Fruit fly (Drosophila melanogaster) whole organism: ENCODE measurements around the gene CG18048.

Experiments used
- CG8478 ChIP-seq: fragments of >200 bp; optimal IDR thresholded peaks from 2 replicates; lab custom pipeline; 2018; ENCODE audit warnings: inconsistent platforms
- Dll ChIP-seq: fragments of >200 bp; optimal IDR thresholded peaks from 2 replicates; lab custom pipeline; 2017
- EcR ChIP-seq, 2 experiments: fragments of >200 bp; optimal IDR thresholded peaks; 2 replicates each; lab custom pipeline; 2017; ENCODE audit warnings: missing biosample characterization in 2 of 2, missing genetic modification characterization in 2 of 2, missing genetic modification reagents in 2 of 2
- pan ChIP-seq: fragments of >200 bp; optimal IDR thresholded peaks from 2 replicates; lab custom pipeline; 2017
- psq ChIP-seq: fragments of >200 bp; optimal IDR thresholded peaks from 2 replicates; lab custom pipeline; 2017
- usp ChIP-seq: fragments of >200 bp; optimal IDR thresholded peaks from 2 replicates; lab custom pipeline; 2017; ENCODE audit warnings: missing biosample characterization, missing genetic modification characterization, mixed read lengths

CG18048 gene

dm6 chr3R:6381784-6382183 lies 35.9 kb downstream of the CG18048 start:
- TF ChIP-seq usp (no peak), CG8478 (lab: Kevin White, UChicago) (no peak)

DNA sequence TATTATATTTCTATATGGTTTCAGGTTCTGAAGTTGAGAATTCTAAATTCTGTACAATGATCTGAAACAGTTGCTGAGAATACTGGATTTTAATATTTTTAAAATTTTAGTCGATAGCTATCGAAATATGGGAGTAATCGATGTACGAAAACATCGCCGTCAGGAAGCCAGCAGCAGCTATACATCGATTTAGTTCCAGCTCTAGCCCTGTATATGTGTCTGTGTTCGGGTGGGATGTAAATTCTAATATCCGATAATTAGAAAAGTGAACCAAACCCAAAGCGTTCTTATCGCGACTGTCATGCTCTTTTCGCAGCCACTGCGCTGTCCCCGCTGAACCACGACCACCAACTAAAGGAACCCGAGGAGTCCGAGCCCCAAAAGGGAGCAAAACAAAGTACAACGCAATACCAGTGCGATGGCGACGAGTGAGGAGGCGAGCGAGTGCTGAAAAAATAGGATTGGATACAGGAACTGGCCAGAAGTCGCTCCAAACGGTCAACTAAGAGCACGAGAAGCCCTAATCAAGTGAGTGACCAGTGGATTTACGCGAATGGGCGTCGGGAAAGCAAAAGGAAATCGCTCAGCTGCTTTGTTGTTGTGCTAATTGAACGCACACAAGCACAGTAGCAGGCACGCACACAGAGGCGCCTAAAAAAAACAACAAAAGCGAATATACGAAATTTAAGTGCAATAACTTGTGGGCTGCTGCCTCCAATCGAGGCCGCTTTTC lies 37.0 kb downstream of the CG18048 start, which contains the start of gene gzl:
TSS of gene gzl (plus strand) at position 182 of the 733 bp plus-strand sequence.
- TF ChIP-seq EcR (GFP tag; optimal IDR thresholded peaks at IDR 0.05; lab: Kevin White, UChicago), result no peak
- no peak for TF ChIP-seq psq (lab: Kevin White, UChicago)
- TF ChIP-seq pan, result no peak
- TF ChIP-seq CG8478 (lab: Kevin White, UChicago), result peak; percentile 50
- TF ChIP-seq usp, result no peak
- TF ChIP-seq Dll (lab: Kevin White, UChicago), result no peak

dm6 chr3R:6383466-6383769 lies 37.5 kb downstream of the CG18048 start:
- no peak for TF ChIP-seq usp
- no peak for TF ChIP-seq EcR (GFP tag; optimal IDR thresholded peaks at IDR 0.05; lab: Kevin White, UChicago)
- TF ChIP-seq CG8478 (lab: Kevin White, UChicago), result no peak
- TF ChIP-seq psq (lab: Kevin White, UChicago), result no peak

- TF ChIP-seq CG8478 (lab: Kevin White, UChicago) (no peak), usp (no peak), Dll (lab: Kevin White, UChicago) (no peak), EcR (GFP tag; optimal IDR thresholded peaks at IDR 0.05; lab: Kevin White, UChicago) (no peak), psq (lab: Kevin White, UChicago) (no peak)
Observed at dm6 chr3R:6388414-6388830, 42.5 kb downstream of the CG18048 start.

DNA sequence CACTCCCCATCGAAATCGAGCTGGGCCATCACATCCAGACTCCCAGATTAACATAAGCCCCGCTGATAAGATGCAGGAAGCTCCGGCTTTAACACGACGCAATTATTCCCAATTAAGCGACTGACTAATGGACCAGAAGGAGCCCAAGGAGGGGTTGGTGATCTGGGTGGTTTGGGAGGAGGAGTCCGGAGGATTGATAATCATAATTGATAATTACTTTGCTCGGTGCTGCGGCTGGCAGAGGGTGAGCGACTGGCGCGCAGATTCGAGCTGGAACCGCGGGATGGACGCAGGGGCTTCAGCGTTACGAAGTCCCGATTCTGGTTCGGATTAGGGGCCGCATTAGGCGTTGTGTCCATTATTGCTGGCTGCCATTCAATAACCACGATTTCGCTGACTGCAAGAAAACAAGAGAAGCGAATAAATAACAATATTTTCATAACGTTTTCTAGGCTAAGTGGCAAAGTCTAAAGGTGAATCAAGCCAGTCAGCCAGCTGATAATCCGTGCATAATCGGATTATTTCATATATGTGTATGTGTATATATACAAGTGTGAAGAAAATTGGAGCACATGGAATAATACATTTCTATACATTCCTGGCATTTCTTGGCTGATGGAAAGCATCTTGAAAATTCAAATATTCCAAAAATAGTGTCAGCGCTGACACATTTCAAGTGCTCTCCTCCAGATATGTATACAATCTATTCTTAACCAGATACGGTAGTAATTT lies 47.8 kb downstream of the CG18048 start:
- TF ChIP-seq usp, result no peak
- TF ChIP-seq EcR (GFP tag; optimal IDR thresholded peaks at IDR 0.05; lab: Kevin White, UChicago), result no peak
- TF ChIP-seq psq (lab: Kevin White, UChicago), result no peak
- TF ChIP-seq CG8478 (lab: Kevin White, UChicago), result no peak
- no peak for TF ChIP-seq Dll (lab: Kevin White, UChicago)
- TF ChIP-seq pan, result no peak

DNA sequence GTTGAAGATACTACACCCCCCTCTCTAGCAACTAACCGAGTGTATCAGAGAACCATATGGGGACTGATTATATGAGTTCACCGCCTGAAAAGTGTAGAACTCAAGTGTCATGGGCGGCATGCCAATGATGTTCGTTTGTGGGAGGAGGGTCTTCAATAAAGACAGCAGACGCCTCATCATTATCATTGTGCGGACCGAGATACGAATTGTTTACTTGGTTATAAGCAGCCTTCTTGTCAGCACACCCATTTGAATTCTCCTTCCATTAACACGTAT lies 48.3 kb downstream of the CG18048 start:
- TF ChIP-seq EcR (GFP tag; optimal IDR thresholded peaks at IDR 0.05; lab: Kevin White, UChicago), result no peak
- TF ChIP-seq CG8478 (lab: Kevin White, UChicago), result no peak
- TF ChIP-seq psq (lab: Kevin White, UChicago), result no peak
- TF ChIP-seq usp, result no peak
- TF ChIP-seq Dll (lab: Kevin White, UChicago), result no peak
- TF ChIP-seq pan, result no peak

DNA sequence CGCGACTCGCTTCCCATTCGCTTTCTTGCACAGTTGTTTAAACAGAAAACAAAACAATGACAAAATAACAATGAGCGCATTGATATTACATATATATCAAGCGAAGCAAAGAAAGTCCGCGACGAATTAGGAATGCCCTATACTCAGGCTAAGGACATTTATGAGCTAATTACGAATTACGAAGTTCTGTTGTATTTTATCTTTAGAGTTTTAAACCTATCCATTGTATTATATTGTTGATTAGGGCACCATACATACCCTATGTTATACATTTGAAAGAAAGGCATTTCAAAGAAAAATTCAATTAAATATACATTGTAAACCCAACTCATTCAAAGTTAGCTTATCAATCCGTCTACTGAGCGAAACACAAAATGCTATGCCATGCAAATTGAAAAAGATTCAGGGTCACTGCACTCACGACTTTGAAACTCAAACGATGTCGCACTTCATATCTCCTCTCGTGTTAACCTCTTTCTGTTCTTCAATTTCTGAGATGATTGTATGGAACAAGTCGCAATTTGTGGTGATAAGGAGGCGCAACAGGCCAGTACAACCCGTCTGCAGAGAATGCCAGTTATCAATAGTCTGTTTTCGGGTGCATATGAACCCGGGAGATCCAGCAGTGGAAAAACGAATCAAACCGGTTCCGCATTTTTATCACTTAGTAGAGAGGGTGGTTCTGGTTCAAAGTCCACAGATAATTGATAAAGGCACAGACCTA lies 49.8 kb downstream of the CG18048 start:
- peak in 1 of 2 experiments; percentile 41 for TF ChIP-seq EcR (GFP tag; optimal IDR thresholded peaks at IDR 0.05; lab: Kevin White, UChicago)
- TF ChIP-seq usp, result no peak

dm6 chr3R:6396613-6397012 lies 50.7 kb downstream of the CG18048 start:
- TF ChIP-seq EcR (GFP tag; optimal IDR thresholded peaks at IDR 0.05; lab: Kevin White, UChicago), result no peak
- TF ChIP-seq pan, result no peak
- TF ChIP-seq usp, result no peak
- no peak for TF ChIP-seq CG8478 (lab: Kevin White, UChicago)
- no peak for TF ChIP-seq Dll (lab: Kevin White, UChicago)
- TF ChIP-seq psq (lab: Kevin White, UChicago), result no peak
